Worm (Caenorhabditis elegans) whole organism, L3 larva: Measurements from ENCODE around the gene del-6.

ENCODE experiments used
- fos-1 ChIP-seq: fragments of 150-350 bp; optimal IDR thresholded peaks from 2 replicates; lab custom pipeline; 2014; ENCODE audit warnings: missing biosample characterization, missing genetic modification characterization
- lin-39 ChIP-seq: fragments of 150-350 bp; optimal IDR thresholded peaks from 2 replicates; lab custom pipeline; 2018; ENCODE audit warnings: missing biosample characterization, missing genetic modification reagents, missing genetic modification characterization
- nfya-1 ChIP-seq: sonication (generic microtip); optimal IDR thresholded peaks from 2 replicates; lab custom pipeline; 2017; ENCODE audit warnings: missing genetic modification characterization, mild to moderate bottlenecking, missing compliant biosample characterization, antibody characterized with exemption, moderate library complexity; ENCODE audit not compliant: insufficient read depth
- nhr-11 ChIP-seq: fragments of 150-350 bp; optimal IDR thresholded peaks from 2 replicates; lab custom pipeline; 2014; ENCODE audit warnings: missing biosample characterization, missing genetic modification characterization
- nhr-25 ChIP-seq: sonication (generic microtip); optimal IDR thresholded peaks from 2 replicates; lab custom pipeline; 2017; ENCODE audit warnings: missing biosample characterization, missing genetic modification characterization
- nhr-28 ChIP-seq: fragments of 150-350 bp; optimal IDR thresholded peaks from 2 replicates; lab custom pipeline; 2014; ENCODE audit warnings: missing biosample characterization, missing genetic modification characterization
- pqm-1 ChIP-seq: fragments of 150-350 bp; optimal IDR thresholded peaks from 2 replicates; lab custom pipeline; 2017; ENCODE audit warnings: missing biosample characterization, missing genetic modification characterization, inconsistent platforms

DNA sequence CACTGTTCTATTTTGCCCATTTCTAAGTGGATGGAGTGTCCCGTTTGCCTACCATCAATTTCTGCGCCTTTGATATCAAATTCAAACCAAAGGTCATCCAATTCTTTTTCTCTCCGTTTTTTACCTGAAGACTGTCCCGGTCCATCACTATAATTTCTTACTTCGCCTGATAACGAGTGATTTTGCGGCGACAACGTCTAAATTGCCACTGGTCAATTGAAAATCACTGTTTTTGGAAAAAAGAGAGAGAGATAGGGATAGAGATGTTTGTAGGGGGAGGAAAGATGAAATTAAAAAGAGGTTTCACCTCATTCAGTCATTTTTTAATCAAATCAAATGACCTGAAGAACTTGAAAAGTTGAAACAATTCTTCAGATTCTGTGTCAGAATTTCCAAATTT lies 1.2 kb upstream of the del-6 start:
- TF ChIP-seq nfya-1 (tag; lab: Kevin White, UChicago) (no peak), pqm-1 (tag; lab: Kevin White, UChicago) (no peak), lin-39 (tag; lab: Kevin White, UChicago) (no peak), nhr-11 (tag; lab: Kevin White, UChicago) (no peak), nhr-28 (tag; lab: Kevin White, UChicago) (no peak), nhr-25 (tag; lab: Kevin White, UChicago) (no peak), fos-1 (tag; lab: Kevin White, UChicago) (no peak)
